Worm (Caenorhabditis elegans): Measurements from ENCODE around the gene K12H6.2.

DNA sequence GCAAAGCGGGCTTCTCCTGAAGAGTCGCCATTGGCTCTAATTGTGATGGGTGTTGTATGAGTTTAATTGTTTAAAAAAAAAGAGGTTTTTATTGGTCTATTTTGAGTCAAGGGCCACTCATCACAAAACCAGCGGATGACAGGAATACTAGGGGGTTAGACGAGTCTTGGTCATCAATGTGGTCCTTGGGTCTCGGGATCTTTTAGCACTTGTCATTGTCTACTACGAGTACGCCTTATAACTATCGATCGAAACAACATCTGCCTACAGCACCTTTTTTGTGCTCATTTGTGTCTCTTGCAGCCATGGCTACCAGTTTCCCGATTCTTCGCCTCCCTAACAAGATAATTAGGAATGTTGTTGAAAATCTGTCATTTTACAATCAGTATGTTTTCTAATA is 50.7 kb downstream of the K12H6.2 start, which contains the start of gene fbxb-108:
- no peak for TF ChIP-seq unc-62 (GFP tag; optimal IDR thresholded peaks at IDR 0.05)
- TF ChIP-seq unc-39 (tag; optimal IDR thresholded peaks at IDR 0.05) = no peak
- TF ChIP-seq elt-1 (tag; optimal IDR thresholded peaks at IDR 0.05) = no peak
- TF ChIP-seq nhr-6 (tag; optimal IDR thresholded peaks at IDR 0.05) = no peak
- TF ChIP-seq lin-39 (tag; optimal IDR thresholded peaks at IDR 0.05) = no peak
- no peak for TF ChIP-seq nhr-12 (tag; optimal IDR thresholded peaks at IDR 0.05)
- no peak for TF ChIP-seq lin-11 (tag; optimal IDR thresholded peaks at IDR 0.05)
- TF ChIP-seq zag-1 (tag; optimal IDR thresholded peaks at IDR 0.05) = no peak
- no peak for TF ChIP-seq nhr-77 (tag; optimal IDR thresholded peaks at IDR 0.05)
- TF ChIP-seq snpc-4 (tag; optimal IDR thresholded peaks at IDR 0.05) = no peak

All from whole organism, L2 larva.